Worm (Caenorhabditis elegans): ENCODE results near the gene fbxb-111.

Gene fbxb-111

ce11 chrII:2741405-2741804 lies 33.4 kb downstream of the fbxb-111 start (continued):
- no peak for TF ChIP-seq B0261.1 (tag; optimal IDR thresholded peaks at IDR 0.05)
- no peak for TF ChIP-seq nfya-1 (tag; optimal IDR thresholded peaks at IDR 0.05; ENCODE audit: borderline replicate concordance, insufficient read depth)

ce11 chrII:2739619-2740018 lies 35.2 kb downstream of the fbxb-111 start, which contains the start of gene T05A8.6:
Gene T05A8.6 (minus strand): TSS chrII:2739719.
- TF ChIP-seq lsy-27 (tag; optimal IDR thresholded peaks at IDR 0.05; ENCODE audit: borderline replicate concordance, insufficient read depth) (no peak), F55B11.4 (tag; optimal IDR thresholded peaks at IDR 0.05; ENCODE audit: borderline replicate concordance, insufficient read depth) (no peak), madf-6 (GFP tag; IDR thresholded peaks at IDR 0.05) (no peak)

- no peak for TF ChIP-seq F10E7.11 (tag; optimal IDR thresholded peaks at IDR 0.05)
- no peak for TF ChIP-seq C06A6.2 (GFP tag; conservative IDR thresholded peaks at IDR 0.05)
- no peak for TF ChIP-seq snpc-4 (GFP tag; optimal IDR thresholded peaks at IDR 0.05)
- peak in 2 of 4 experiments; percentile 30 to 66 for TF ChIP-seq snpc-4 (tag; optimal IDR thresholded peaks at IDR 0.05)
- TF ChIP-seq F49E8.2 (tag; optimal IDR thresholded peaks at IDR 0.05; ENCODE audit: insufficient read depth): no peak
- TF ChIP-seq sptf-2 (GFP tag; optimal IDR thresholded peaks at IDR 0.05): peak; percentile 14
- peak; percentile 50 for TF ChIP-seq egrh-3 (GFP tag; IDR thresholded peaks at IDR 0.05)
- no peak for TF ChIP-seq nhr-179 (tag; optimal IDR thresholded peaks at IDR 0.05)
- TF ChIP-seq D2030.7 (GFP tag; IDR thresholded peaks at IDR 0.05): 0 out of 2 replicates have a peak, but pooled peaks have one; percentile 22
- TF ChIP-seq zfh-2 (GFP tag; conservative IDR thresholded peaks at IDR 0.05): peak; percentile 70
These were observed 37.9 kb downstream of the fbxb-111 start for ce11 chrII:2736938-2737337.

ce11 chrII:2736156-2736728 lies 38.6 kb downstream of the fbxb-111 start, which contains the start of gene T05A8.8:
Gene T05A8.8 (plus strand): TSS chrII:2736678.
- TF ChIP-seq dox-1 (GFP tag; IDR thresholded peaks at IDR 0.05) (no peak), madf-8 (GFP tag; conservative IDR thresholded peaks at IDR 0.05) (no peak), Y53F4B.3 (GFP tag; IDR thresholded peaks at IDR 0.05) (no peak), ama-1 (optimal IDR thresholded peaks at IDR 0.05) (no peak), ama-1 (GFP tag; optimal IDR thresholded peaks at IDR 0.05) (no peak), F49E8.2 (tag; optimal IDR thresholded peaks at IDR 0.05; ENCODE audit: insufficient read depth) (no peak), C17E4.6 (GFP tag; IDR thresholded peaks at IDR 0.05) (no peak), mcd-1 (GFP tag; IDR thresholded peaks at IDR 0.05) (no peak), hmg-20 (GFP tag; IDR thresholded peaks at IDR 0.05) (no peak), die-1 (tag; optimal IDR thresholded peaks at IDR 0.05) (no peak), bed-1 (GFP tag; IDR thresholded peaks at IDR 0.05) (no peak), C06A6.2 (GFP tag; conservative IDR thresholded peaks at IDR 0.05) (no peak), T26A5.8 (tag; optimal IDR thresholded peaks at IDR 0.05) (no peak), nhr-179 (tag; optimal IDR thresholded peaks at IDR 0.05) (no peak), dpl-1 (GFP tag; optimal IDR thresholded peaks at IDR 0.05) (no peak), ceh-79 (tag; optimal IDR thresholded peaks at IDR 0.05) (no peak), atf-7 (tag; optimal IDR thresholded peaks at IDR 0.05) (no peak), hmg-1.2 (GFP tag; IDR thresholded peaks at IDR 0.05) (peak; percentile 23; the same call in 1 of the 2 replicates), F39B2.1 (GFP tag; IDR thresholded peaks at IDR 0.05) (no peak), madf-6 (GFP tag; IDR thresholded peaks at IDR 0.05) (peak; percentile 32; the same call in 1 of the 2 replicates), lsy-27 (tag; optimal IDR thresholded peaks at IDR 0.05; ENCODE audit: borderline replicate concordance, insufficient read depth) (no peak), hsf-1 (GFP tag; IDR thresholded peaks at IDR 0.05) (0 out of 2 replicates have a peak, but pooled peaks have one; percentile 15), cebp-1 (GFP tag; IDR thresholded peaks at IDR 0.05) (no peak), cebp-1 (tag; optimal IDR thresholded peaks at IDR 0.05) (no peak), mxl-1 (tag; optimal IDR thresholded peaks at IDR 0.05) (no peak), ceh-27 (GFP tag; optimal IDR thresholded peaks at IDR 0.05) (no peak), ccch-3 (GFP tag; optimal IDR thresholded peaks at IDR 0.05) (no peak), egl-44 (GFP tag; IDR thresholded peaks at IDR 0.05) (no peak), aptf-3 (GFP tag; IDR thresholded peaks at IDR 0.05) (no peak), him-1 (tag; optimal IDR thresholded peaks at IDR 0.05) (no peak), ztf-3 (GFP tag; optimal IDR thresholded peaks at IDR 0.05) (no peak), lin-26 (GFP tag; IDR thresholded peaks at IDR 0.05) (peak; percentile 50; the same call in 1 of the 2 replicates), tbp1 (GFP tag; optimal IDR thresholded peaks at IDR 0.05) (peak; percentile 86)

All from whole organism, young adult.